Worm (Caenorhabditis elegans) whole organism, L4 larva: Measurements from ENCODE around the gene F10C1.3.

Source experiments
- F10B5.3 ChIP-seq: sonication (generic microtip); optimal IDR thresholded peaks from 2 replicates; lab custom pipeline; 2016; ENCODE audit warnings: mild to moderate bottlenecking, missing genetic modification characterization, missing compliant biosample characterization
- R02D3.7 ChIP-seq: fragments of 150-350 bp; sonication (generic microtip); optimal IDR thresholded peaks from 3 replicates; lab custom pipeline; 2014; ENCODE audit warnings: missing biosample characterization, missing genetic modification characterization
- T20F7.1 ChIP-seq: fragments of 200-800 bp; sonication (Bioruptor generic); optimal IDR thresholded peaks from 2 replicates; lab custom pipeline; 2018; ENCODE audit warnings: mild to moderate bottlenecking, missing genetic modification characterization, missing compliant biosample characterization
- Y105C5A.15 ChIP-seq: fragments of 200-800 bp; sonication (Bioruptor generic); IDR thresholded peaks from 2 replicates; pipeline ENCODE4 v1.3.6; 2022; ENCODE audit warnings: missing genetic modification characterization, missing compliant biosample characterization
- aha-1 ChIP-seq: fragments of 150-350 bp; peaks from one replicate; lab custom pipeline; 2014; ENCODE audit warnings: missing biosample characterization, missing genetic modification characterization
- arid-1 ChIP-seq: fragments of 200-800 bp; sonication (Bioruptor generic); conservative IDR thresholded peaks from 2 replicates; pipeline ENCODE4 v1.3.6; 2022; ENCODE audit warnings: missing genetic modification reagents, missing genetic modification characterization, missing compliant biosample characterization
- ceh-32 ChIP-seq: sonication (generic microtip); optimal IDR thresholded peaks from 2 replicates; lab custom pipeline; 2016; ENCODE audit warnings: mild to moderate bottlenecking, missing genetic modification characterization, missing compliant biosample characterization; ENCODE audit not compliant: poor library complexity
- ctbp-1 ChIP-seq: fragments of 200-800 bp; sonication (Bioruptor generic); IDR thresholded peaks from 2 replicates; pipeline ENCODE4 v1.3.6; 2022; ENCODE audit warnings: missing genetic modification reagents, missing genetic modification characterization, missing compliant biosample characterization
- daf-16 ChIP-seq, 3 experiments: sonication (generic microtip); optimal IDR thresholded peaks; 2 replicates each; lab custom pipeline; 2016 to 2017; ENCODE audit warnings: missing genetic modification characterization in 3 of 3, missing genetic modification reagents in 3 of 3, mild to moderate bottlenecking in 2 of 3, missing compliant biosample characterization in 2 of 3, missing biosample characterization in 1 of 3, moderate library complexity in 1 of 3
- daf-19 ChIP-seq: fragments of 200-800 bp; sonication (Bioruptor generic); conservative IDR thresholded peaks from 2 replicates; pipeline ENCODE4 v1.3.6; 2022; ENCODE audit warnings: missing genetic modification characterization, missing compliant biosample characterization
- daf-8 ChIP-seq: fragments of 200-800 bp; sonication (Bioruptor generic); IDR thresholded peaks from 2 replicates; pipeline ENCODE4 v1.3.6; 2022; ENCODE audit warnings: missing genetic modification characterization, missing compliant biosample characterization
- dve-1 ChIP-seq: sonication (generic microtip); optimal IDR thresholded peaks from 2 replicates; lab custom pipeline; 2017; ENCODE audit warnings: antibody characterized with exemption, mild to moderate bottlenecking, missing genetic modification characterization, missing compliant biosample characterization; ENCODE audit not compliant: insufficient read depth
- egl-43 ChIP-seq: fragments of 200-800 bp; sonication (Bioruptor generic); IDR thresholded peaks from 2 replicates; pipeline ENCODE4 v1.3.6; 2022; ENCODE audit warnings: missing genetic modification reagents, missing genetic modification characterization, missing compliant biosample characterization
- fkh-10 ChIP-seq: fragments of 150-350 bp; optimal IDR thresholded peaks from 2 replicates; lab custom pipeline; 2014; ENCODE audit warnings: missing biosample characterization, missing genetic modification reagents, missing genetic modification characterization
- hif-1 ChIP-seq, 2 experiments: sonication (generic microtip); optimal IDR thresholded peaks; 2 replicates each; lab custom pipeline; 2016 to 2017; ENCODE audit warnings: missing compliant biosample characterization in 2 of 2, missing genetic modification characterization in 2 of 2, missing genetic modification reagents in 2 of 2, missing genotype in 2 of 2, mild to moderate bottlenecking in 1 of 2
- hlh-11 ChIP-seq: fragments of 200-800 bp; sonication (Bioruptor generic); optimal IDR thresholded peaks from 2 replicates; lab custom pipeline; 2018; ENCODE audit warnings: mild to moderate bottlenecking, missing genetic modification characterization, missing compliant biosample characterization
- hlh-30 ChIP-seq: sonication (generic microtip); optimal IDR thresholded peaks from 2 replicates; lab custom pipeline; 2017; ENCODE audit warnings: antibody characterized with exemption, mild to moderate bottlenecking, missing genetic modification characterization, missing compliant biosample characterization; ENCODE audit not compliant: insufficient read depth
- hmg-1.1 ChIP-seq: fragments of 200-800 bp; sonication (Bioruptor generic); IDR thresholded peaks from 2 replicates; pipeline ENCODE4 v1.3.6; 2022; ENCODE audit warnings: missing genetic modification reagents, missing genetic modification characterization, missing compliant biosample characterization
- lin-1 ChIP-seq: fragments of 200-800 bp; sonication (Bioruptor generic); IDR thresholded peaks from 2 replicates; pipeline ENCODE4 v1.3.6; 2022; ENCODE audit warnings: missing genetic modification reagents, missing genetic modification characterization, missing compliant biosample characterization
- lin-15B ChIP-seq: fragments of 150-350 bp; sonication (generic microtip); optimal IDR thresholded peaks from 3 replicates; lab custom pipeline; 2014; ENCODE audit warnings: missing biosample characterization, missing genetic modification characterization
- lin-38 ChIP-seq: fragments of 200-800 bp; sonication (Bioruptor generic); IDR thresholded peaks from 2 replicates; pipeline ENCODE4 v1.3.6; 2022; ENCODE audit warnings: missing genetic modification reagents, missing genetic modification characterization, missing compliant biosample characterization
- lin-39 ChIP-seq: fragments of 150-350 bp; optimal IDR thresholded peaks from 2 replicates; lab custom pipeline; 2014; ENCODE audit warnings: missing biosample characterization, missing genetic modification reagents, missing genetic modification characterization
- lsy-2 ChIP-seq, 2 experiments: fragments of 150-350 bp in 1 of 2; sonication (generic microtip) in 1 of 2; optimal IDR thresholded peaks; 2 replicates each; lab custom pipeline; 2014 to 2017; ENCODE audit warnings: missing biosample characterization in 2 of 2, missing genetic modification characterization in 2 of 2
- madf-5 ChIP-seq, 2 experiments: fragments of 200-800 bp; sonication (Bioruptor generic); IDR thresholded peaks; 2 replicates each; pipeline ENCODE4 v1.3.6; 2022; ENCODE audit warnings: missing compliant biosample characterization in 2 of 2, missing genetic modification characterization in 2 of 2
- madf-9 ChIP-seq: fragments of 200-800 bp; sonication (Bioruptor generic); conservative IDR thresholded peaks from 2 replicates; pipeline ENCODE4 v1.3.6; 2022; ENCODE audit warnings: missing genetic modification reagents, missing genetic modification characterization, missing compliant biosample characterization
- mdl-1 ChIP-seq, 2 experiments: fragments of 150-350 bp in 1 of 2; sonication (generic microtip) in 1 of 2; optimal IDR thresholded peaks; 2 replicates each; lab custom pipeline; 2014 to 2017; ENCODE audit warnings: missing biosample characterization in 2 of 2, missing genetic modification characterization in 2 of 2
- mdt-29 ChIP-seq: fragments of 200-800 bp; sonication (Bioruptor generic); IDR thresholded peaks from 2 replicates; pipeline ENCODE4 v1.3.6; 2022; ENCODE audit warnings: missing genetic modification reagents, missing genetic modification characterization, missing compliant biosample characterization
- mxl-3 ChIP-seq: fragments of 200-800 bp; sonication (Bioruptor generic); optimal IDR thresholded peaks from 2 replicates; lab custom pipeline; 2018; ENCODE audit warnings: mild to moderate bottlenecking, missing genetic modification characterization, missing compliant biosample characterization
- nhr-10 ChIP-seq: fragments of 150-350 bp; optimal IDR thresholded peaks from 2 replicates; lab custom pipeline; 2014; ENCODE audit warnings: missing biosample characterization, missing genetic modification characterization
- nhr-41 ChIP-seq: fragments of 200-800 bp; sonication (Bioruptor generic); IDR thresholded peaks from 2 replicates; pipeline ENCODE4 v1.3.6; 2022; ENCODE audit warnings: missing genetic modification reagents, missing genetic modification characterization, missing compliant biosample characterization
- nhr-77 ChIP-seq: fragments of 150-350 bp; optimal IDR thresholded peaks from 2 replicates; lab custom pipeline; 2014; ENCODE audit warnings: missing biosample characterization, missing genetic modification characterization
- pha-4 ChIP-seq, 2 experiments: fragments of 150-350 bp in 1 of 2; fragments of 200-800 bp in 1 of 2; sonication (Bioruptor generic) in 1 of 2; IDR thresholded peaks in 1 of 2; optimal IDR thresholded peaks in 1 of 2; 2 replicates each; pipeline versions ENCODE4 v1.3.6 to Lab custom; 2014 to 2022; ENCODE audit warnings: missing genetic modification characterization in 2 of 2, missing genetic modification reagents in 2 of 2, missing biosample characterization in 1 of 2, missing compliant biosample characterization in 1 of 2
- php-3 ChIP-seq: fragments of 200-800 bp; sonication (Bioruptor generic); IDR thresholded peaks from 2 replicates; pipeline ENCODE4 v1.3.6; 2022; ENCODE audit warnings: missing genetic modification reagents, missing genetic modification characterization, missing compliant biosample characterization
- pqm-1 ChIP-seq: sonication (generic microtip); optimal IDR thresholded peaks from 2 replicates; lab custom pipeline; 2017; ENCODE audit warnings: missing biosample characterization, missing genetic modification characterization
- skn-1 ChIP-seq: fragments of 150-350 bp; optimal IDR thresholded peaks from 2 replicates; lab custom pipeline; 2014; ENCODE audit warnings: missing biosample characterization, missing genetic modification characterization
- snpc-1.2 ChIP-seq: fragments of 200-800 bp; sonication (Bioruptor generic); IDR thresholded peaks from 2 replicates; pipeline ENCODE4 v1.3.6; 2022; ENCODE audit warnings: missing genetic modification reagents, missing genetic modification characterization, missing compliant biosample characterization
- spr-1 ChIP-seq: sonication (generic microtip); optimal IDR thresholded peaks from 2 replicates; lab custom pipeline; 2016; ENCODE audit warnings: mild to moderate bottlenecking, missing genetic modification characterization, missing compliant biosample characterization
- tra-1 ChIP-seq: fragments of 200-800 bp; sonication (Bioruptor generic); IDR thresholded peaks from 2 replicates; pipeline ENCODE4 v1.3.6; 2022; ENCODE audit warnings: missing genetic modification reagents, missing genetic modification characterization, missing compliant biosample characterization
- zag-1 ChIP-seq: fragments of 150-350 bp; optimal IDR thresholded peaks from 2 replicates; lab custom pipeline; 2014; ENCODE audit warnings: missing biosample characterization, missing genetic modification characterization
- zip-2 ChIP-seq: fragments of 150-350 bp; optimal IDR thresholded peaks from 2 replicates; lab custom pipeline; 2014; ENCODE audit warnings: missing biosample characterization, missing genetic modification characterization
- ztf-7 ChIP-seq: fragments of 150-350 bp; optimal IDR thresholded peaks from 2 replicates; lab custom pipeline; 2014; ENCODE audit warnings: missing biosample characterization, missing genetic modification characterization

F10C1.3 gene

ce11 chrII:5805303-5805702 lies 47.7 kb upstream of the F10C1.3 start, which contains the start of gene K05F1.10 (continued):
- no peak for TF ChIP-seq spr-1 (tag; lab: Kevin White, UChicago)
- no peak for TF ChIP-seq fkh-10 (GFP tag; lab: Kevin White, UChicago)
- TF ChIP-seq pqm-1 (tag; lab: Kevin White, UChicago) = peak; percentile 19
- TF ChIP-seq mdt-29 (GFP tag; lab: Robert Waterston, UW) = no peak
- no peak for TF ChIP-seq zag-1 (tag; lab: Kevin White, UChicago)
- TF ChIP-seq T20F7.1 = no peak
- no peak for TF ChIP-seq daf-8
- TF ChIP-seq dve-1 (tag; lab: Kevin White, UChicago) = peak; percentile 4
- no peak for TF ChIP-seq pha-4 (GFP tag; IDR thresholded peaks at IDR 0.05; lab: Robert Waterston, UW)
- no peak for TF ChIP-seq pha-4 (tag; optimal IDR thresholded peaks at IDR 0.05; lab: Kevin White, UChicago)
- no peak for TF ChIP-seq F10B5.3 (tag; lab: Kevin White, UChicago)
- no peak for TF ChIP-seq lin-38 (GFP tag; lab: Robert Waterston, UW)
- no peak for TF ChIP-seq mxl-3
- TF ChIP-seq arid-1 (GFP tag; lab: Robert Waterston, UW) = no peak
- TF ChIP-seq lin-15B = no peak
- peak; percentile 38 for TF ChIP-seq hlh-11 (tag; lab: Kevin White, UChicago)
- TF ChIP-seq ceh-32 (tag; lab: Kevin White, UChicago) = no peak
- no peak for TF ChIP-seq daf-19 (GFP tag; lab: Robert Waterston, UW)
- TF ChIP-seq Y105C5A.15 = no peak
- TF ChIP-seq snpc-1.2 (GFP tag; lab: Robert Waterston, UW) = no peak
- no peak for TF ChIP-seq zip-2 (tag; lab: Kevin White, UChicago)
- TF ChIP-seq ctbp-1 (GFP tag; lab: Robert Waterston, UW) = no peak
- no peak for TF ChIP-seq tra-1 (GFP tag; lab: Robert Waterston, UW)
- TF ChIP-seq ztf-7 (tag; lab: Kevin White, UChicago) = no peak
- no peak for TF ChIP-seq lsy-2 (tag; optimal IDR thresholded peaks at IDR 0.05; lab: Kevin White, UChicago)
- no peak for TF ChIP-seq madf-5 (GFP tag; IDR thresholded peaks at IDR 0.05; lab: Robert Waterston, UW)
- TF ChIP-seq hmg-1.1 (GFP tag; lab: Robert Waterston, UW) = no peak
- no peak for TF ChIP-seq hif-1 (tag; optimal IDR thresholded peaks at IDR 0.05; lab: Kevin White, UChicago)
- no peak for TF ChIP-seq skn-1
- TF ChIP-seq lin-39 (tag; lab: Kevin White, UChicago) = no peak
- no peak for TF ChIP-seq lin-1 (GFP tag; lab: Robert Waterston, UW)
- TF ChIP-seq R02D3.7 (tag; lab: Kevin White, UChicago) = no peak
- TF ChIP-seq mdl-1 (tag; optimal IDR thresholded peaks at IDR 0.05; lab: Kevin White, UChicago) = peak in 1 of 2 experiments; percentile 3
- TF ChIP-seq nhr-10 (tag; lab: Kevin White, UChicago) = no peak
- no peak for TF ChIP-seq madf-9
- no peak for TF ChIP-seq egl-43
- TF ChIP-seq hlh-30 (tag; lab: Kevin White, UChicago) = peak; percentile 45
- TF ChIP-seq nhr-41 (GFP tag; lab: Robert Waterston, UW) = no peak
- peak; percentile 46; the same call in 1 of the 2 replicates for TF ChIP-seq php-3 (GFP tag; lab: Robert Waterston, UW)
- no peak for TF ChIP-seq aha-1 (tag; lab: Kevin White, UChicago)
- TF ChIP-seq daf-16 (GFP tag; optimal IDR thresholded peaks at IDR 0.05; lab: Kevin White, UChicago) = no peak
- peak; percentile 88 for TF ChIP-seq daf-16 (tag; optimal IDR thresholded peaks at IDR 0.05; lab: Kevin White, UChicago)
- no peak for TF ChIP-seq nhr-77 (tag; lab: Kevin White, UChicago)
